Fruit fly (Drosophila melanogaster): ENCODE measurements around the gene Tap42.

The Tap42 gene

dm6 chr2L:13368940-13369339 is 1.5 kb downstream of the Tap42 start, which contains the start of gene CG31855 (continued):
- peak; percentile 91 for TF ChIP-seq NfI (GFP tag; optimal IDR thresholded peaks at IDR 0.05)
- TF ChIP-seq CG32767 (GFP tag; IDR thresholded peaks at IDR 0.05) = no peak
- TF ChIP-seq MBD-R2 (GFP tag; IDR thresholded peaks at IDR 0.05) = peak; percentile 93
- peak; percentile 84 for TF ChIP-seq CG3281 (GFP tag; optimal IDR thresholded peaks at IDR 0.05)
- TF ChIP-seq CG9797 (GFP tag; optimal IDR thresholded peaks at IDR 0.05) = no peak
- peak; percentile 60 for TF ChIP-seq bab2 (GFP tag; optimal IDR thresholded peaks at IDR 0.05)
- TF ChIP-seq Myb (GFP tag; optimal IDR thresholded peaks at IDR 0.05) = peak; percentile 65
- peak; percentile 95 for TF ChIP-seq row (GFP tag; IDR thresholded peaks at IDR 0.05)
- no peak for TF ChIP-seq jigr1 (GFP tag; IDR thresholded peaks at IDR 0.05)
- TF ChIP-seq CG8478 (optimal IDR thresholded peaks at IDR 0.05) = no peak
- TF ChIP-seq CG4730 (GFP tag; IDR thresholded peaks at IDR 0.05) = peak; percentile 77
- TF ChIP-seq CG34224 (GFP tag; IDR thresholded peaks at IDR 0.05; ENCODE audit: partially characterized antibody) = no peak; the same call in 2 of the 3 replicates
- peak; percentile 91 for TF ChIP-seq CG4707 (GFP tag; optimal IDR thresholded peaks at IDR 0.05)
- no peak for TF ChIP-seq p53 (GFP tag; optimal IDR thresholded peaks at IDR 0.05)
- no peak for TF ChIP-seq sim (GFP tag; IDR thresholded peaks at IDR 0.05)
- TF ChIP-seq dpn (GFP tag; optimal IDR thresholded peaks at IDR 0.05) = peak; percentile 80 to 90
- peak; percentile 83 for TF ChIP-seq tgo (GFP tag; IDR thresholded peaks at IDR 0.05)
- no peak for TF ChIP-seq NK7.1 (GFP tag; optimal IDR thresholded peaks at IDR 0.05)
- peak; percentile 51 for TF ChIP-seq CG3995 (GFP tag; optimal IDR thresholded peaks at IDR 0.05)
- TF ChIP-seq HHEX (GFP tag; optimal IDR thresholded peaks at IDR 0.05) = peak; percentile 77
- TF ChIP-seq CG14667 (GFP tag; IDR thresholded peaks at IDR 0.05) = peak; percentile 64
- TF ChIP-seq crol (GFP tag; IDR thresholded peaks at IDR 0.05) = no peak
- peak; percentile 73; the same call in 2 of the 3 replicates for TF ChIP-seq CG17361 (GFP tag; IDR thresholded peaks at IDR 0.05)
- no peak for TF ChIP-seq gt (GFP tag; IDR thresholded peaks at IDR 0.05)
- TF ChIP-seq CG16813 (GFP tag; IDR thresholded peaks at IDR 0.05; ENCODE audit: partially characterized antibody) = no peak
- peak; percentile 62 for TF ChIP-seq klu (GFP tag; IDR thresholded peaks at IDR 0.05)
- peak; percentile 76 for TF ChIP-seq CG10366 (GFP tag; IDR thresholded peaks at IDR 0.05)
- peak; percentile 87 for TF ChIP-seq caup (GFP tag; optimal IDR thresholded peaks at IDR 0.05; ENCODE audit: severe bottlenecking)
- peak; percentile 39 for TF ChIP-seq CG17612 (GFP tag; IDR thresholded peaks at IDR 0.05)
- peak; percentile 36 for TF ChIP-seq Vsx1 (GFP tag; optimal IDR thresholded peaks at IDR 0.05)
- TF ChIP-seq Drgx (GFP tag; IDR thresholded peaks at IDR 0.05) = peak; percentile 51; the same call in 1 of the 2 replicates
- 0 out of 3 replicates have a peak, but pooled peaks have one; percentile 30 for TF ChIP-seq CG6175 (GFP tag; IDR thresholded peaks at IDR 0.05)
- peak; percentile 61 for TF ChIP-seq ATbp (GFP tag; optimal IDR thresholded peaks at IDR 0.05)
- no peak for TF ChIP-seq hb (GFP tag; IDR thresholded peaks at IDR 0.05; ENCODE audit: partially characterized antibody)
- peak; percentile 33 for TF ChIP-seq CG7271 (tag; optimal IDR thresholded peaks at IDR 0.05)
- TF ChIP-seq Hey (tag; optimal IDR thresholded peaks at IDR 0.05) = peak; percentile 28
- peak; percentile 73 for TF ChIP-seq her (GFP tag; optimal IDR thresholded peaks at IDR 0.05)
- TF ChIP-seq grn (GFP tag; optimal IDR thresholded peaks at IDR 0.05) = no peak
- TF ChIP-seq CG7987 (GFP tag; optimal IDR thresholded peaks at IDR 0.05) = peak; percentile 79
- no peak for TF ChIP-seq toy (GFP tag; IDR thresholded peaks at IDR 0.05)
- peak; percentile 73 for TF ChIP-seq CG1233 (GFP tag; optimal IDR thresholded peaks at IDR 0.05)
- TF ChIP-seq fru (optimal IDR thresholded peaks at IDR 0.05) = no peak
- TF ChIP-seq Kr (GFP tag; optimal IDR thresholded peaks at IDR 0.05) = no peak
- no peak for TF ChIP-seq sc (optimal IDR thresholded peaks at IDR 0.05)
- peak; percentile 49 for TF ChIP-seq sc (GFP tag; optimal IDR thresholded peaks at IDR 0.05)
- TF ChIP-seq CG11456 (GFP tag; IDR thresholded peaks at IDR 0.05) = peak; percentile 90
- no peak for TF ChIP-seq CG12236 (GFP tag; optimal IDR thresholded peaks at IDR 0.05)
- TF ChIP-seq chm (GFP tag; IDR thresholded peaks at IDR 0.05) = peak; percentile 83
- TF ChIP-seq MTF-1 (GFP tag; optimal IDR thresholded peaks at IDR 0.05; ENCODE audit: borderline replicate concordance) = peak; percentile 69
- peak; percentile 86 for TF ChIP-seq Xrp1 (GFP tag; IDR thresholded peaks at IDR 0.05)
- TF ChIP-seq Gsc (GFP tag; IDR thresholded peaks at IDR 0.05) = no peak
- peak; percentile 80 for TF ChIP-seq CG2712 (tag; optimal IDR thresholded peaks at IDR 0.05)
- TF ChIP-seq CG7556 (GFP tag; optimal IDR thresholded peaks at IDR 0.05) = peak; percentile 79
